ENCODE assay signal across 2 worm cellular contexts in the genomic region with DNA sequence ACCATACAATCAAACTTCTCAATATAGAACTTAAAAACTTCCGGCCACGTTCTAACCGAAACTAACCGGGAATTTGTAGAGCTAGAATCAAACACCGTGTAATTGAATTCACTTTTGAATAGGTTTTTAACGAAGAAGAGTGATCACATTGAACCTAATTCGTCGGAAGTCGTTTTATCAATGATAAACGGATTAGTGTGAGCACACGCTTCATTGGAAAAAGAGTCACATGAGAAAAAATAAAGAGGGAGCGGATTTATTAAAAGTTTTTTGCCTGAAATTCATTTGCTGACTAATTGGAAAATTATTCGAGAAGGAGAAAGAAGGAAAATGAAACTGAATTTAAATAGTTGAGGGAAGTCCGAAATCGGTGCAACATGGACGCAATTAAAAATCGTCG.
TF ChIP-seq lines count a peak whose summit lies in the region.

No protein-coding gene starts in this region.

TF ChIP-seq in whole organism, L1 larva, 84 proteins besides CTCF, POLR2A, EP300 and RAD21:
- no peak for TF ChIP-seq nhr-77 (tag; optimal IDR thresholded peaks at IDR 0.05; lab: Kevin White, UChicago)
- peak; percentile 95 for TF ChIP-seq dsc-1 (tag; optimal IDR thresholded peaks at IDR 0.05; lab: Kevin White, UChicago)
- no peak for TF ChIP-seq nhr-85 (tag; lab: Kevin White, UChicago)
- TF ChIP-seq egl-13 (tag; optimal IDR thresholded peaks at IDR 0.05; lab: Kevin White, UChicago), result peak; percentile 45
- no peak for TF ChIP-seq tbx-2 (tag; optimal IDR thresholded peaks at IDR 0.05; lab: Kevin White, UChicago)
- no peak for TF ChIP-seq mep-1 (tag; optimal IDR thresholded peaks at IDR 0.05; lab: Kevin White, UChicago)
- no peak for TF ChIP-seq ceh-63 (GFP tag; optimal IDR thresholded peaks at IDR 0.05; lab: Kevin White, UChicago)
- TF ChIP-seq fkh-8 (tag; optimal IDR thresholded peaks at IDR 0.05; lab: Kevin White, UChicago), result peak; percentile 89
- peak; percentile 16 for TF ChIP-seq nhr-11 (tag; optimal IDR thresholded peaks at IDR 0.05; lab: Kevin White, UChicago)
- TF ChIP-seq pag-3 (tag; optimal IDR thresholded peaks at IDR 0.05; lab: Kevin White, UChicago; ENCODE audit: borderline replicate concordance, insufficient read depth), result no peak
- no peak for TF ChIP-seq hlh-4 (tag; optimal IDR thresholded peaks at IDR 0.05; lab: Kevin White, UChicago)
- no peak for TF ChIP-seq zag-1 (tag; optimal IDR thresholded peaks at IDR 0.05; lab: Kevin White, UChicago)
- TF ChIP-seq nhr-47 (tag; optimal IDR thresholded peaks at IDR 0.05; lab: Kevin White, UChicago), result peak; percentile 49
- no peak for TF ChIP-seq nhr-90 (tag; optimal IDR thresholded peaks at IDR 0.05; lab: Kevin White, UChicago; ENCODE audit: poor library complexity)
- TF ChIP-seq lsy-2 (tag; optimal IDR thresholded peaks at IDR 0.05; lab: Kevin White, UChicago), result no peak
- peak; percentile 43 for TF ChIP-seq pax-3 (tag; optimal IDR thresholded peaks at IDR 0.05; lab: Kevin White, UChicago)
- TF ChIP-seq sox-4 (tag; optimal IDR thresholded peaks at IDR 0.05; lab: Kevin White, UChicago), result peak; percentile 56
- TF ChIP-seq unc-86 (tag; optimal IDR thresholded peaks at IDR 0.05; lab: Kevin White, UChicago), result no peak
- TF ChIP-seq mab-9 (GFP tag; IDR thresholded peaks at IDR 0.05; lab: Robert Waterston, UW), result no peak
- peak; percentile 0 for TF ChIP-seq ceh-90 (tag; optimal IDR thresholded peaks at IDR 0.05; lab: Kevin White, UChicago)
- no peak for TF ChIP-seq ceh-88 (GFP tag; IDR thresholded peaks at IDR 0.05; lab: Robert Waterston, UW)
- no peak for TF ChIP-seq nhr-20 (tag; optimal IDR thresholded peaks at IDR 0.05; lab: Kevin White, UChicago)
- no peak for TF ChIP-seq ztf-11 (tag; optimal IDR thresholded peaks at IDR 0.05; lab: Kevin White, UChicago)
- no peak for TF ChIP-seq ztf-4 (tag; optimal IDR thresholded peaks at IDR 0.05; lab: Kevin White, UChicago)
- no peak for TF ChIP-seq sptf-1 (tag; optimal IDR thresholded peaks at IDR 0.05; lab: Kevin White, UChicago)
- TF ChIP-seq aha-1 (tag; optimal IDR thresholded peaks at IDR 0.05; lab: Kevin White, UChicago), result no peak
- no peak for TF ChIP-seq pqm-1 (tag; optimal IDR thresholded peaks at IDR 0.05; lab: Kevin White, UChicago)
- no peak for TF ChIP-seq fkh-10 (GFP tag; optimal IDR thresholded peaks at IDR 0.05; lab: Kevin White, UChicago)
- no peak for TF ChIP-seq grh-1 (GFP tag; IDR thresholded peaks at IDR 0.05; lab: Robert Waterston, UW)
- TF ChIP-seq isw-1 (GFP tag; IDR thresholded peaks at IDR 0.05; lab: Robert Waterston, UW), result no peak
- TF ChIP-seq nhr-12 (tag; optimal IDR thresholded peaks at IDR 0.05; lab: Kevin White, UChicago), result no peak
- no peak for TF ChIP-seq lin-13 (GFP tag; optimal IDR thresholded peaks at IDR 0.05; lab: Kevin White, UChicago)
- TF ChIP-seq lin-39 (tag; optimal IDR thresholded peaks at IDR 0.05; lab: Kevin White, UChicago), result no peak
- no peak for TF ChIP-seq nhr-84 (tag; optimal IDR thresholded peaks at IDR 0.05; lab: Kevin White, UChicago)

TF ChIP-seq in whole organism, L3 larva, 47 proteins besides CTCF, POLR2A, EP300 and RAD21:
- TF ChIP-seq aly-2 (tag; optimal IDR thresholded peaks at IDR 0.05; lab: Kevin White, UChicago) (no peak), nfya-1 (tag; optimal IDR thresholded peaks at IDR 0.05; lab: Kevin White, UChicago; ENCODE audit: insufficient read depth) (peak; percentile 18)
